Fruit fly (Drosophila melanogaster) whole organism, prepupa: ENCODE data around the gene CG11760.

Source experiments
- Blimp-1 ChIP-seq: fragments of 200-800 bp; sonication (Bioruptor generic); optimal IDR thresholded peaks from 3 replicates; lab custom pipeline; 2017; ENCODE audit warnings: missing biosample characterization, missing genetic modification characterization, mild to moderate bottlenecking, moderate library complexity, missing genetic modification reagents
- CG10669 ChIP-seq: fragments of 200-800 bp; sonication (Bioruptor generic); optimal IDR thresholded peaks from 3 replicates; lab custom pipeline; 2018; ENCODE audit warnings: missing biosample characterization, mild to moderate bottlenecking, missing genetic modification characterization, moderate library complexity
- CG11294 ChIP-seq: fragments of 200-800 bp; sonication (Bioruptor generic); IDR thresholded peaks from 2 replicates; pipeline ENCODE4 v1.3.6; 2022; ENCODE audit warnings: missing biosample characterization, missing genetic modification characterization
- CG11762 ChIP-seq: fragments of 200-800 bp; sonication (Bioruptor generic); optimal IDR thresholded peaks from 3 replicates; lab custom pipeline; 2016; ENCODE audit warnings: missing biosample characterization, missing genetic modification characterization; ENCODE audit not compliant: insufficient read depth
- CG11902 ChIP-seq: fragments of 200-800 bp; sonication (Bioruptor generic); optimal IDR thresholded peaks from 3 replicates; lab custom pipeline; 2016; ENCODE audit warnings: missing biosample characterization, missing genetic modification characterization
- CG15336 ChIP-seq: fragments of 200-800 bp; sonication (Bioruptor generic); IDR thresholded peaks from 2 replicates; pipeline ENCODE4 v1.3.6; 2022; ENCODE audit warnings: missing biosample characterization, missing genetic modification characterization
- CG16779 ChIP-seq: fragments of 200-800 bp; sonication (Bioruptor generic); optimal IDR thresholded peaks from 3 replicates; lab custom pipeline; 2017; ENCODE audit warnings: missing biosample characterization, mild to moderate bottlenecking, missing genetic modification characterization
- CG3032 ChIP-seq: fragments of 200-800 bp; optimal IDR thresholded peaks from 2 replicates; lab custom pipeline; 2019; ENCODE audit warnings: missing biosample characterization, mild to moderate bottlenecking, missing genetic modification characterization, moderate library complexity
- CG32006 ChIP-seq: fragments of 200-800 bp; sonication (Bioruptor generic); optimal IDR thresholded peaks from 3 replicates; lab custom pipeline; 2017; ENCODE audit warnings: missing biosample characterization, mild to moderate bottlenecking, missing genetic modification characterization
- CG34406 ChIP-seq: fragments of 200-800 bp; sonication (Bioruptor generic); optimal IDR thresholded peaks from 3 replicates; lab custom pipeline; 2016; ENCODE audit warnings: missing biosample characterization, missing genetic modification characterization
- CG4318 ChIP-seq: fragments of 200-800 bp; sonication (Bioruptor generic); optimal IDR thresholded peaks from 3 replicates; lab custom pipeline; 2017; ENCODE audit warnings: missing biosample characterization, mild to moderate bottlenecking, missing genetic modification characterization
- CG6163 ChIP-seq: fragments of 200-800 bp; sonication (Bioruptor generic); IDR thresholded peaks from 3 replicates; pipeline ENCODE4 v1.3.6; 2022; ENCODE audit warnings: missing biosample characterization, missing genetic modification characterization
- CG6276 ChIP-seq: fragments of 200-800 bp; sonication (Bioruptor generic); optimal IDR thresholded peaks from 2 replicates; lab custom pipeline; 2017; ENCODE audit warnings: missing biosample characterization, mild to moderate bottlenecking, missing genetic modification characterization
- CG6792 ChIP-seq: fragments of 200-800 bp; sonication (Bioruptor generic); optimal IDR thresholded peaks from 3 replicates; lab custom pipeline; 2016; ENCODE audit warnings: missing biosample characterization, missing genetic modification characterization
- CG6808 ChIP-seq: fragments of 200-800 bp; sonication (Bioruptor generic); optimal IDR thresholded peaks from 3 replicates; lab custom pipeline; 2017; ENCODE audit warnings: missing biosample characterization, missing genetic modification characterization, mild to moderate bottlenecking, moderate library complexity, missing genetic modification reagents
- CG7368 ChIP-seq: fragments of 200-800 bp; sonication (Bioruptor generic); optimal IDR thresholded peaks from 3 replicates; lab custom pipeline; 2016; ENCODE audit warnings: missing biosample characterization, missing genetic modification characterization
- CG8319 ChIP-seq: fragments of 200-800 bp; sonication (Bioruptor generic); optimal IDR thresholded peaks from 3 replicates; lab custom pipeline; 2016; ENCODE audit warnings: missing biosample characterization, missing genetic modification characterization
- CG8632 ChIP-seq: fragments of 200-800 bp; sonication (Bioruptor generic); optimal IDR thresholded peaks from 3 replicates; lab custom pipeline; 2016; ENCODE audit warnings: missing biosample characterization, missing genetic modification characterization
- Eip75B ChIP-seq: fragments of 200-800 bp; sonication (Bioruptor generic); optimal IDR thresholded peaks from 3 replicates; lab custom pipeline; 2016; ENCODE audit warnings: missing biosample characterization, missing genetic modification characterization
- Eip93F ChIP-seq: fragments of 200-800 bp; sonication (Bioruptor generic); optimal IDR thresholded peaks from 2 replicates; lab custom pipeline; 2016; ENCODE audit warnings: missing biosample characterization, mild to moderate bottlenecking, missing genetic modification characterization
- Ets21C ChIP-seq: fragments of 200-800 bp; sonication (Bioruptor generic); optimal IDR thresholded peaks from 3 replicates; lab custom pipeline; 2016; ENCODE audit warnings: missing biosample characterization, missing genetic modification characterization
- Gug ChIP-seq: fragments of 200-800 bp; sonication (Bioruptor generic); IDR thresholded peaks from 2 replicates; pipeline ENCODE4 v1.3.6; 2022; ENCODE audit warnings: missing biosample characterization, missing genetic modification characterization
- Hr39 ChIP-seq: fragments of 200-800 bp; sonication (Bioruptor generic); optimal IDR thresholded peaks from 2 replicates; lab custom pipeline; 2016; ENCODE audit warnings: missing biosample characterization, missing genetic modification characterization
- Lpt ChIP-seq: fragments of 200-800 bp; sonication (Bioruptor generic); optimal IDR thresholded peaks from 3 replicates; lab custom pipeline; 2016; ENCODE audit warnings: missing biosample characterization, missing genetic modification characterization
- Met ChIP-seq: fragments of 200-800 bp; sonication (Bioruptor generic); optimal IDR thresholded peaks from 3 replicates; lab custom pipeline; 2016; ENCODE audit warnings: missing biosample characterization, missing genetic modification characterization
- OdsH ChIP-seq: fragments of 200-800 bp; sonication (Bioruptor generic); optimal IDR thresholded peaks from 3 replicates; lab custom pipeline; 2016; ENCODE audit warnings: missing biosample characterization, missing genetic modification characterization
- Smox ChIP-seq: fragments of 200-800 bp; sonication (Bioruptor generic); optimal IDR thresholded peaks from 3 replicates; lab custom pipeline; 2016; ENCODE audit warnings: missing biosample characterization, missing genetic modification characterization
- Sox14 ChIP-seq: fragments of 200-800 bp; sonication (Bioruptor generic); optimal IDR thresholded peaks from 3 replicates; lab custom pipeline; 2016; ENCODE audit warnings: missing biosample characterization, missing genetic modification characterization
- achi ChIP-seq: fragments of 200-800 bp; sonication (Bioruptor generic); optimal IDR thresholded peaks from 3 replicates; lab custom pipeline; 2016; ENCODE audit warnings: missing biosample characterization, missing genetic modification characterization
- cyc ChIP-seq: fragments of 200-800 bp; sonication (Bioruptor generic); optimal IDR thresholded peaks from 3 replicates; lab custom pipeline; 2016; ENCODE audit warnings: missing biosample characterization, missing genetic modification characterization
- dac ChIP-seq: fragments of 200-800 bp; sonication (Bioruptor generic); optimal IDR thresholded peaks from 2 replicates; lab custom pipeline; 2017; ENCODE audit warnings: missing biosample characterization, mild to moderate bottlenecking, missing genetic modification characterization
- dsx ChIP-seq: fragments of 200-800 bp; optimal IDR thresholded peaks from 3 replicates; lab custom pipeline; 2019; ENCODE audit warnings: missing biosample characterization, mild to moderate bottlenecking, missing genetic modification characterization, moderate library complexity; ENCODE audit not compliant: poor library complexity, severe bottlenecking
- esn ChIP-seq: fragments of 200-800 bp; sonication (Bioruptor generic); optimal IDR thresholded peaks from 2 replicates; lab custom pipeline; 2016; ENCODE audit warnings: missing biosample characterization, mild to moderate bottlenecking, missing genetic modification characterization, moderate library complexity
- fd59A ChIP-seq: fragments of 200-800 bp; sonication (Bioruptor generic); optimal IDR thresholded peaks from 2 replicates; lab custom pipeline; 2017; ENCODE audit warnings: missing biosample characterization, mild to moderate bottlenecking, missing genetic modification characterization, missing genetic modification reagents
- fd85E ChIP-seq: fragments of 200-800 bp; sonication (Bioruptor generic); optimal IDR thresholded peaks from 3 replicates; lab custom pipeline; 2016; ENCODE audit warnings: missing biosample characterization, missing genetic modification characterization
- lz ChIP-seq: fragments of 200-800 bp; sonication (Bioruptor generic); optimal IDR thresholded peaks from 3 replicates; lab custom pipeline; 2016; ENCODE audit warnings: missing biosample characterization, missing genetic modification characterization
- net ChIP-seq: fragments of 200-800 bp; sonication (Bioruptor generic); optimal IDR thresholded peaks from 3 replicates; lab custom pipeline; 2016; ENCODE audit warnings: missing biosample characterization, missing genetic modification characterization
- pdm3 ChIP-seq: fragments of 200-800 bp; sonication (Bioruptor generic); optimal IDR thresholded peaks from 3 replicates; lab custom pipeline; 2016; ENCODE audit warnings: missing biosample characterization, missing genetic modification characterization
- spab ChIP-seq: fragments of 200-800 bp; sonication (Bioruptor generic); optimal IDR thresholded peaks from 2 replicates; lab custom pipeline; 2017; ENCODE audit warnings: missing biosample characterization, mild to moderate bottlenecking, missing genetic modification characterization, missing genetic modification reagents
- ss ChIP-seq, 2 experiments: fragments of 200-800 bp; sonication (Bioruptor generic); optimal IDR thresholded peaks; 2 replicates in 1 of 2; 3 replicates in 1 of 2; lab custom pipeline; 2017 to 2018; ENCODE audit warnings: mild to moderate bottlenecking in 2 of 2, missing biosample characterization in 2 of 2, missing genetic modification characterization in 2 of 2, moderate library complexity in 1 of 2
- svp ChIP-seq: fragments of 200-800 bp; sonication (Bioruptor generic); peaks from one replicate; lab custom pipeline; 2016; ENCODE audit warnings: missing biosample characterization, missing genetic modification characterization
- topi ChIP-seq: fragments of 200-800 bp; sonication (Bioruptor generic); optimal IDR thresholded peaks from 3 replicates; lab custom pipeline; 2016; ENCODE audit warnings: missing biosample characterization, missing genetic modification characterization

CG11760 gene

DNA sequence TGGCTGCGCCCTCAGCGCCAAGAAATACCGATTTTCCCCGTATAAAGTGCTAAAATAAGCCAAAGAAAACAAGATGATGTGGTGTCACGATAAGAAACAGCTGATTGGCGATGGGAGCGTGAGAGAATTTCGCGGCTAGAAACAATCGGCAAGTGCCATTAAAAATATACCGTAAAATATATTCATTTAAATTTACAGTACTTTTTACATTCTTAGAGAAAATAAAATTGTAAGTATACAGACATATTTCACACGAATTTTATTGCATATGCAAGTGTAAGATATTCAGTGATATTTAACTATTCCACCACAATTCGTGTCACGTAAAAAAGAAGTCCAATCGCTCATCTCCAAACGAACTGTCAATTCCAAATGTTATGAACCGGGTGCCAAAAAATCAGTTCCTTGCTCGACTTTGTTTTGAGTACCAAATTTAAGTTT is 42.4 kb upstream of the CG11760 start, which contains the start of the genes Unc50, CG11755 and CG8043 (continued):
- TF ChIP-seq pdm3 (GFP tag; lab: Kevin White, UChicago) (peak; percentile 77), Ets21C (peak; percentile 76), Lpt (GFP tag; lab: Kevin White, UChicago) (peak; percentile 14), CG11902 (peak; percentile 54), CG10669 (GFP tag; lab: Kevin White, UChicago) (peak; percentile 51), dac (GFP tag; lab: Kevin White, UChicago) (peak; percentile 40), CG11294 (GFP tag; lab: Robert Waterston, UW) (no peak; the same call in 1 of the 2 replicates), Met (GFP tag; lab: Kevin White, UChicago) (no peak), Blimp-1 (GFP tag; lab: Kevin White, UChicago) (peak; percentile 27), cyc (GFP tag; lab: Kevin White, UChicago) (peak; percentile 81), Eip75B (GFP tag; lab: Kevin White, UChicago) (peak; percentile 74), net (GFP tag; lab: Kevin White, UChicago) (no peak), CG7368 (GFP tag; lab: Kevin White, UChicago) (peak; percentile 34), CG4318 (no peak), OdsH (GFP tag; lab: Kevin White, UChicago) (peak; percentile 81), topi (GFP tag; lab: Kevin White, UChicago) (peak; percentile 82), lz (GFP tag; lab: Kevin White, UChicago) (peak; percentile 83), CG6808 (GFP tag; lab: Kevin White, UChicago) (no peak), Hr39 (GFP tag; lab: Kevin White, UChicago) (peak; percentile 79), CG15336 (GFP tag; lab: Robert Waterston, UW) (no peak; the same call in 1 of the 2 replicates), CG11762 (GFP tag; lab: Kevin White, UChicago) (peak; percentile 63), CG3032 (tag; lab: Kevin White, UChicago) (peak; percentile 79), CG8632 (GFP tag; lab: Kevin White, UChicago) (peak; percentile 44), dsx (no peak), fd85E (GFP tag; lab: Kevin White, UChicago) (peak; percentile 24), spab (GFP tag; lab: Kevin White, UChicago) (no peak), achi (GFP tag; lab: Kevin White, UChicago) (peak; percentile 98), CG8319 (peak; percentile 41), CG6163 (GFP tag; lab: Robert Waterston, UW) (peak; percentile 67), CG34406 (GFP tag; lab: Kevin White, UChicago) (peak; percentile 56), Eip93F (GFP tag; lab: Kevin White, UChicago) (peak; percentile 56)

DNA sequence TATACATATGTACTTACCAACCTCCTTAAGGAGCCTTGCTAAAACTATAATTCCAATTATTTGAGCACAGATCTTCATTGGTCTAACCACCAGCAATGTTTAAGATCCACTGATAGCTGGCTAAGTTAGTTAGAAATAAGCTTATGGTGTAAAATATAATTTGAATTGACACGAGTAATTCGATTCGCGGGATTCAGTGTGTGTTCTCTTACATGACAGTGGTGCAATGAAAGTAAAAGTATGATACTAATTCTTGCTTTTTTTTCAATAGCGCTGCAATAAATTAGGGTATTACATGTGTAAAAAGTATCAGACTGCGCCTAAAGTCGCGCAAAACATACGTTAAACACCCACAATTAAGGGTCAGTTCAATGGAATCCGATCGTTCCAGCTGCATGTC is 39.1 kb upstream of the CG11760 start, which contains the start of gene CG33325:
Gene CG33325, minus strand, starts transcription at position 101 of the 400 bp plus-strand sequence.
- TF ChIP-seq CG6792 (GFP tag; lab: Kevin White, UChicago) (no peak), CG6276 (no peak), esn (no peak), OdsH (GFP tag; lab: Kevin White, UChicago) (no peak), Lpt (GFP tag; lab: Kevin White, UChicago) (no peak), Eip75B (GFP tag; lab: Kevin White, UChicago) (no peak), svp (no peak), cyc (GFP tag; lab: Kevin White, UChicago) (no peak), Smox (GFP tag; lab: Kevin White, UChicago) (no peak)

DNA sequence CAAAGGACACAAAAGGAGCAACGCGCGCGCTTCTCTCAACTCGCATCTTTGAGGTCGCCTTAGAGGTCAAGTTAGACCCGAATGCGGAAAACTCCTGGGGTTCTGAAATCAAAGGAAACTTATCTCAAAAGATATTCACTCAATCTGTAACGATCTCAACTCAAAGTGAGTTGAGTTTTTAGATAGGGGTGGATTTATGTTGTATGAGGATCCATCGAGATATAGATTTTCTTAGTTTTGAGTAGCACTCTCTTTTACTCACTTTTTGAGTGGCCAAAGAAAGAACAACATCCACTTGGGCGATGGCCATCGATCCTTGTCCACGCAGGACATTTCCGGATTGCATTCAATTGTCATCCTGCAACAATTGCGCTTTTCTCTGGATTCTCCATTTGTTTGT is 38.4 kb upstream of the CG11760 start:
- no peak for TF ChIP-seq fd59A
- no peak for TF ChIP-seq OdsH (GFP tag; lab: Kevin White, UChicago)
- TF ChIP-seq svp, result no peak
- no peak for TF ChIP-seq CG10669 (GFP tag; lab: Kevin White, UChicago)
- TF ChIP-seq esn, result no peak
- no peak for TF ChIP-seq Sox14 (GFP tag; lab: Kevin White, UChicago)
- no peak for TF ChIP-seq Met (GFP tag; lab: Kevin White, UChicago)
- TF ChIP-seq CG16779 (tag; lab: Kevin White, UChicago), result no peak
- TF ChIP-seq fd85E (GFP tag; lab: Kevin White, UChicago), result no peak
- TF ChIP-seq Gug (GFP tag; lab: Robert Waterston, UW), result no peak
- no peak for TF ChIP-seq CG6163 (GFP tag; lab: Robert Waterston, UW)
- TF ChIP-seq lz (GFP tag; lab: Kevin White, UChicago), result no peak
- no peak for TF ChIP-seq Lpt (GFP tag; lab: Kevin White, UChicago)
- TF ChIP-seq spab (GFP tag; lab: Kevin White, UChicago), result no peak
- no peak for TF ChIP-seq CG3032 (tag; lab: Kevin White, UChicago)
- no peak for TF ChIP-seq ss (GFP tag; optimal IDR thresholded peaks at IDR 0.05; lab: Kevin White, UChicago)
- TF ChIP-seq topi (GFP tag; lab: Kevin White, UChicago), result no peak
- no peak for TF ChIP-seq CG11902
- TF ChIP-seq CG32006 (GFP tag; lab: Kevin White, UChicago), result no peak
- no peak for TF ChIP-seq pdm3 (GFP tag; lab: Kevin White, UChicago)
